Worm (Caenorhabditis elegans) whole organism, L4 larva: ENCODE data around the gene srd-13.

Source experiments
- D1046.2 ChIP-seq: fragments of 200-800 bp; sonication (Bioruptor generic); IDR thresholded peaks from 2 replicates; pipeline ENCODE4 v1.3.6; 2022; ENCODE audit warnings: missing genetic modification characterization, missing compliant biosample characterization
- F10B5.3 ChIP-seq: sonication (generic microtip); optimal IDR thresholded peaks from 2 replicates; lab custom pipeline; 2016; ENCODE audit warnings: mild to moderate bottlenecking, missing genetic modification characterization, missing compliant biosample characterization
- F37D6.2 ChIP-seq: sonication (generic microtip); optimal IDR thresholded peaks from 2 replicates; lab custom pipeline; 2016; ENCODE audit warnings: mild to moderate bottlenecking, missing genetic modification characterization, missing compliant biosample characterization
- F49E8.2 ChIP-seq: sonication (generic microtip); optimal IDR thresholded peaks from 2 replicates; lab custom pipeline; 2016; ENCODE audit warnings: missing compliant biosample characterization, mild to moderate bottlenecking, missing genetic modification characterization, borderline replicate concordance
- R02D3.7 ChIP-seq: fragments of 150-350 bp; sonication (generic microtip); optimal IDR thresholded peaks from 3 replicates; lab custom pipeline; 2014; ENCODE audit warnings: missing biosample characterization, missing genetic modification characterization
- T26A8.4 ChIP-seq: fragments of 200-800 bp; sonication (Bioruptor generic); IDR thresholded peaks from 2 replicates; pipeline ENCODE4 v1.3.6; 2022; ENCODE audit warnings: missing genetic modification characterization, missing compliant biosample characterization
- Y105C5A.15 ChIP-seq: fragments of 200-800 bp; sonication (Bioruptor generic); IDR thresholded peaks from 2 replicates; pipeline ENCODE4 v1.3.6; 2022; ENCODE audit warnings: missing genetic modification characterization, missing compliant biosample characterization
- Y5F2A.4 ChIP-seq: fragments of 200-800 bp; sonication (Bioruptor generic); optimal IDR thresholded peaks from 2 replicates; lab custom pipeline; 2018; ENCODE audit warnings: mild to moderate bottlenecking, missing genetic modification characterization, missing compliant biosample characterization
- Y75B8A.6 ChIP-seq: fragments of 200-800 bp; sonication (Bioruptor generic); IDR thresholded peaks from 2 replicates; pipeline ENCODE4 v1.3.6; 2022; ENCODE audit warnings: missing genetic modification reagents, missing genetic modification characterization, missing compliant biosample characterization
- aly-2 ChIP-seq: sonication (generic microtip); optimal IDR thresholded peaks from 2 replicates; lab custom pipeline; 2018; ENCODE audit warnings: missing biosample characterization, missing genetic modification characterization
- ama-1 ChIP-seq: fragments of 150-350 bp; optimal IDR thresholded peaks from 2 replicates; lab custom pipeline; 2014; ENCODE audit warnings: inconsistent platforms, mixed read lengths
- arid-1 ChIP-seq: fragments of 200-800 bp; sonication (Bioruptor generic); conservative IDR thresholded peaks from 2 replicates; pipeline ENCODE4 v1.3.6; 2022; ENCODE audit warnings: missing genetic modification reagents, missing genetic modification characterization, missing compliant biosample characterization
- attf-4 ChIP-seq: sonication (generic microtip); optimal IDR thresholded peaks from 3 replicates; lab custom pipeline; 2017; ENCODE audit warnings: missing biosample characterization, missing genetic modification characterization
- ceh-32 ChIP-seq: sonication (generic microtip); optimal IDR thresholded peaks from 2 replicates; lab custom pipeline; 2016; ENCODE audit warnings: mild to moderate bottlenecking, missing genetic modification characterization, missing compliant biosample characterization; ENCODE audit not compliant: poor library complexity
- ceh-82 ChIP-seq: sonication (generic microtip); optimal IDR thresholded peaks from 2 replicates; lab custom pipeline; 2017; ENCODE audit warnings: missing biosample characterization, missing genetic modification characterization
- ces-1 ChIP-seq: fragments of 150-350 bp; sonication (generic microtip); optimal IDR thresholded peaks from 4 replicates; lab custom pipeline; 2014; ENCODE audit warnings: missing biosample characterization, missing genetic modification reagents, missing genetic modification characterization
- daf-8 ChIP-seq: fragments of 200-800 bp; sonication (Bioruptor generic); IDR thresholded peaks from 2 replicates; pipeline ENCODE4 v1.3.6; 2022; ENCODE audit warnings: missing genetic modification characterization, missing compliant biosample characterization
- dmd-6 ChIP-seq: fragments of 200-800 bp; sonication (Bioruptor generic); IDR thresholded peaks from 2 replicates; pipeline ENCODE4 v1.3.6; 2022; ENCODE audit warnings: missing genetic modification reagents, missing genetic modification characterization, missing compliant biosample characterization
- duxl-1 ChIP-seq: sonication (generic microtip); optimal IDR thresholded peaks from 2 replicates; lab custom pipeline; 2016; ENCODE audit warnings: mild to moderate bottlenecking, missing genetic modification characterization, moderate library complexity, missing compliant biosample characterization; ENCODE audit not compliant: poor library complexity
- dve-1 ChIP-seq: sonication (generic microtip); optimal IDR thresholded peaks from 2 replicates; lab custom pipeline; 2017; ENCODE audit warnings: antibody characterized with exemption, mild to moderate bottlenecking, missing genetic modification characterization, missing compliant biosample characterization; ENCODE audit not compliant: insufficient read depth
- egl-27 ChIP-seq: sonication (generic microtip); optimal IDR thresholded peaks from 3 replicates; lab custom pipeline; 2017; ENCODE audit warnings: missing biosample characterization, missing genetic modification reagents, missing genetic modification characterization
- hlh-11 ChIP-seq: fragments of 200-800 bp; sonication (Bioruptor generic); optimal IDR thresholded peaks from 2 replicates; lab custom pipeline; 2018; ENCODE audit warnings: mild to moderate bottlenecking, missing genetic modification characterization, missing compliant biosample characterization
- hmg-1.1 ChIP-seq: fragments of 200-800 bp; sonication (Bioruptor generic); IDR thresholded peaks from 2 replicates; pipeline ENCODE4 v1.3.6; 2022; ENCODE audit warnings: missing genetic modification reagents, missing genetic modification characterization, missing compliant biosample characterization
- lin-1 ChIP-seq: fragments of 200-800 bp; sonication (Bioruptor generic); IDR thresholded peaks from 2 replicates; pipeline ENCODE4 v1.3.6; 2022; ENCODE audit warnings: missing genetic modification reagents, missing genetic modification characterization, missing compliant biosample characterization
- lin-13 ChIP-seq: fragments of 150-350 bp; optimal IDR thresholded peaks from 2 replicates; lab custom pipeline; 2014; ENCODE audit warnings: missing biosample characterization, missing genetic modification reagents, missing genetic modification characterization
- lin-15B ChIP-seq: fragments of 150-350 bp; sonication (generic microtip); optimal IDR thresholded peaks from 3 replicates; lab custom pipeline; 2014; ENCODE audit warnings: missing biosample characterization, missing genetic modification characterization
- lin-29 ChIP-seq: fragments of 200-800 bp; sonication (Bioruptor generic); IDR thresholded peaks from 2 replicates; pipeline ENCODE4 v1.3.6; 2022; ENCODE audit warnings: missing genetic modification reagents, missing genetic modification characterization, missing compliant biosample characterization
- lin-38 ChIP-seq: fragments of 200-800 bp; sonication (Bioruptor generic); IDR thresholded peaks from 2 replicates; pipeline ENCODE4 v1.3.6; 2022; ENCODE audit warnings: missing genetic modification reagents, missing genetic modification characterization, missing compliant biosample characterization
- lsy-2 ChIP-seq, 2 experiments: fragments of 150-350 bp in 1 of 2; sonication (generic microtip) in 1 of 2; optimal IDR thresholded peaks; 2 replicates each; lab custom pipeline; 2014 to 2017; ENCODE audit warnings: missing biosample characterization in 2 of 2, missing genetic modification characterization in 2 of 2
- mdl-1 ChIP-seq, 2 experiments: fragments of 150-350 bp in 1 of 2; sonication (generic microtip) in 1 of 2; optimal IDR thresholded peaks; 2 replicates each; lab custom pipeline; 2014 to 2017; ENCODE audit warnings: missing biosample characterization in 2 of 2, missing genetic modification characterization in 2 of 2
- mep-1 ChIP-seq: fragments of 150-350 bp; sonication (generic microtip); optimal IDR thresholded peaks from 3 replicates; lab custom pipeline; 2014; ENCODE audit warnings: missing biosample characterization, missing genetic modification characterization
- mxl-2 ChIP-seq: fragments of 200-800 bp; sonication (Bioruptor generic); conservative IDR thresholded peaks from 2 replicates; pipeline ENCODE4 v1.3.6; 2022; ENCODE audit warnings: missing genetic modification reagents, missing genetic modification characterization, missing compliant biosample characterization
- nhr-102 ChIP-seq: sonication (generic microtip); optimal IDR thresholded peaks from 2 replicates; lab custom pipeline; 2016; ENCODE audit warnings: mild to moderate bottlenecking, missing genetic modification characterization, moderate library complexity, missing compliant biosample characterization
- nhr-11 ChIP-seq: fragments of 150-350 bp; optimal IDR thresholded peaks from 2 replicates; lab custom pipeline; 2014; ENCODE audit warnings: missing biosample characterization, missing genetic modification characterization
- nhr-111 ChIP-seq: fragments of 200-800 bp; sonication (Bioruptor generic); optimal IDR thresholded peaks from 2 replicates; lab custom pipeline; 2018; ENCODE audit warnings: mild to moderate bottlenecking, missing genetic modification characterization, missing compliant biosample characterization
- nhr-28 ChIP-seq: fragments of 150-350 bp; optimal IDR thresholded peaks from 2 replicates; lab custom pipeline; 2014; ENCODE audit warnings: missing biosample characterization, missing genetic modification characterization
- nhr-41 ChIP-seq: fragments of 200-800 bp; sonication (Bioruptor generic); IDR thresholded peaks from 2 replicates; pipeline ENCODE4 v1.3.6; 2022; ENCODE audit warnings: missing genetic modification reagents, missing genetic modification characterization, missing compliant biosample characterization
- nhr-42 ChIP-seq: fragments of 200-800 bp; sonication (Bioruptor generic); IDR thresholded peaks from 2 replicates; pipeline ENCODE4 v1.3.6; 2022; ENCODE audit warnings: missing genetic modification characterization, missing compliant biosample characterization
- nhr-76 ChIP-seq: fragments of 150-350 bp; optimal IDR thresholded peaks from 2 replicates; lab custom pipeline; 2014; ENCODE audit warnings: missing biosample characterization, missing genetic modification characterization
- php-3 ChIP-seq: fragments of 200-800 bp; sonication (Bioruptor generic); IDR thresholded peaks from 2 replicates; pipeline ENCODE4 v1.3.6; 2022; ENCODE audit warnings: missing genetic modification reagents, missing genetic modification characterization, missing compliant biosample characterization
- pqm-1 ChIP-seq: sonication (generic microtip); optimal IDR thresholded peaks from 2 replicates; lab custom pipeline; 2017; ENCODE audit warnings: missing biosample characterization, missing genetic modification characterization
- rbr-2 ChIP-seq: sonication (generic microtip); optimal IDR thresholded peaks from 2 replicates; lab custom pipeline; 2016; ENCODE audit warnings: missing genotype, missing genetic modification characterization, missing compliant biosample characterization
- saeg-2 ChIP-seq: fragments of 200-800 bp; sonication (Bioruptor generic); IDR thresholded peaks from 2 replicates; pipeline ENCODE4 v1.3.6; 2022; ENCODE audit warnings: missing genetic modification reagents, missing genetic modification characterization, missing compliant biosample characterization
- set-16 ChIP-seq: fragments of 200-800 bp; sonication (Bioruptor generic); IDR thresholded peaks from 2 replicates; pipeline ENCODE4 v1.3.6; 2022; ENCODE audit warnings: missing genetic modification reagents, missing genetic modification characterization, missing compliant biosample characterization
- skn-1 ChIP-seq: fragments of 150-350 bp; optimal IDR thresholded peaks from 2 replicates; lab custom pipeline; 2014; ENCODE audit warnings: missing biosample characterization, missing genetic modification characterization
- spr-1 ChIP-seq: sonication (generic microtip); optimal IDR thresholded peaks from 2 replicates; lab custom pipeline; 2016; ENCODE audit warnings: mild to moderate bottlenecking, missing genetic modification characterization, missing compliant biosample characterization
- unc-130 ChIP-seq: sonication (generic microtip); optimal IDR thresholded peaks from 2 replicates; lab custom pipeline; 2016; ENCODE audit warnings: missing genetic modification reagents, missing genetic modification characterization, missing compliant biosample characterization
- unc-39 ChIP-seq: sonication (generic microtip); optimal IDR thresholded peaks from 2 replicates; lab custom pipeline; 2017; ENCODE audit warnings: missing biosample characterization, missing genetic modification characterization
- unc-62 ChIP-seq, 3 experiments: fragments of 150-350 bp in 1 of 3; sonication (generic microtip); optimal IDR thresholded peaks in 2 of 3; peaks in 1 of 3; 1 replicate in 1 of 3; 2 replicates in 2 of 3; lab custom pipeline; 2014 to 2017; ENCODE audit warnings: missing biosample characterization in 3 of 3, missing genetic modification characterization in 3 of 3, missing genetic modification reagents in 3 of 3, missing genotype in 1 of 3
- zfp-2 ChIP-seq: sonication (generic microtip); optimal IDR thresholded peaks from 2 replicates; lab custom pipeline; 2016; ENCODE audit warnings: mild to moderate bottlenecking, missing genetic modification characterization, missing compliant biosample characterization
- zip-2 ChIP-seq: fragments of 150-350 bp; optimal IDR thresholded peaks from 2 replicates; lab custom pipeline; 2014; ENCODE audit warnings: missing biosample characterization, missing genetic modification characterization

The srd-13 gene

ce11 chrIV:5591134-5591533, 44.3 kb downstream of the srd-13 start:
- no peak for TF ChIP-seq R02D3.7 (tag; lab: Kevin White, UChicago)
- TF ChIP-seq lin-38 (GFP tag; lab: Robert Waterston, UW) = no peak
- TF ChIP-seq arid-1 (GFP tag; lab: Robert Waterston, UW) = 0 out of 2 replicates have a peak, but pooled peaks have one; percentile 38
- TF ChIP-seq spr-1 (tag; lab: Kevin White, UChicago) = no peak
- TF ChIP-seq egl-27 (tag; lab: Kevin White, UChicago) = no peak
- no peak for TF ChIP-seq F10B5.3
- TF ChIP-seq nhr-42 (GFP tag; lab: Robert Waterston, UW) = no peak
- no peak for TF ChIP-seq zfp-2 (tag; lab: Kevin White, UChicago)
- peak; percentile 48; the same call in 1 of the 2 replicates for TF ChIP-seq hmg-1.1 (GFP tag; lab: Robert Waterston, UW)
- no peak for TF ChIP-seq Y105C5A.15 (GFP tag; lab: Robert Waterston, UW)
- no peak for TF ChIP-seq unc-130
- TF ChIP-seq dmd-6 = peak; percentile 99
- TF ChIP-seq nhr-102 (tag; lab: Kevin White, UChicago) = peak; percentile 77
- no peak for TF ChIP-seq rbr-2 (tag; lab: Kevin White, UChicago)
- peak; percentile 43 to 100 for TF ChIP-seq unc-62 (GFP tag; optimal IDR thresholded peaks at IDR 0.05 in 1 of 2; lab: Kevin White, UChicago)
- no peak for TF ChIP-seq unc-62 (tag; optimal IDR thresholded peaks at IDR 0.05; lab: Kevin White, UChicago)
- TF ChIP-seq hlh-11 (tag; lab: Kevin White, UChicago) = peak; percentile 98
- no peak for TF ChIP-seq ceh-32 (tag; lab: Kevin White, UChicago)
- TF ChIP-seq zip-2 (tag; lab: Kevin White, UChicago) = no peak
- peak; percentile 94 for TF ChIP-seq nhr-28 (tag; lab: Kevin White, UChicago)
- 0 out of 2 replicates have a peak, but pooled peaks have one; percentile 46 for TF ChIP-seq T26A8.4 (GFP tag; lab: Robert Waterston, UW)
- no peak for TF ChIP-seq D1046.2 (GFP tag; lab: Robert Waterston, UW)
- TF ChIP-seq mdl-1 (tag; optimal IDR thresholded peaks at IDR 0.05; lab: Kevin White, UChicago) = peak in 1 of 2 experiments; percentile 95
- TF ChIP-seq lin-15B (tag; lab: Kevin White, UChicago) = no peak
- TF ChIP-seq skn-1 (tag; lab: Kevin White, UChicago) = no peak
- peak in 1 of 2 experiments; percentile 84 for TF ChIP-seq lsy-2 (tag; optimal IDR thresholded peaks at IDR 0.05; lab: Kevin White, UChicago)
- TF ChIP-seq F37D6.2 (tag; lab: Kevin White, UChicago) = no peak
- TF ChIP-seq unc-39 (tag; lab: Kevin White, UChicago) = no peak
- peak; percentile 64; the same call in 1 of the 2 replicates for TF ChIP-seq mxl-2
- TF ChIP-seq dve-1 (tag; lab: Kevin White, UChicago) = peak; percentile 99
- TF ChIP-seq ceh-82 (tag; lab: Kevin White, UChicago) = no peak
- no peak for TF ChIP-seq ces-1 (GFP tag; lab: Kevin White, UChicago)
- no peak for TF ChIP-seq attf-4 (tag; lab: Kevin White, UChicago)
- TF ChIP-seq lin-1 (GFP tag; lab: Robert Waterston, UW) = peak; percentile 92
- no peak for TF ChIP-seq duxl-1 (tag; lab: Kevin White, UChicago)
- no peak for TF ChIP-seq Y75B8A.6 (GFP tag; lab: Robert Waterston, UW)
- TF ChIP-seq F49E8.2 (tag; lab: Kevin White, UChicago) = no peak
- TF ChIP-seq lin-13 (GFP tag; lab: Kevin White, UChicago) = peak; percentile 48
- TF ChIP-seq nhr-76 (tag; lab: Kevin White, UChicago) = peak; percentile 61
- peak; percentile 75 for TF ChIP-seq pqm-1 (tag; lab: Kevin White, UChicago)
- no peak for TF ChIP-seq nhr-111
- TF ChIP-seq nhr-41 = no peak
- no peak for TF ChIP-seq Y5F2A.4
- no peak for TF ChIP-seq daf-8 (GFP tag; lab: Robert Waterston, UW)
- TF ChIP-seq lin-29 = no peak
- TF ChIP-seq mep-1 (tag; lab: Kevin White, UChicago) = peak; percentile 79
- peak; percentile 64; the same call in 1 of the 2 replicates for TF ChIP-seq php-3
- TF ChIP-seq aly-2 (tag; lab: Kevin White, UChicago) = no peak
- 0 out of 2 replicates have a peak, but pooled peaks have one; percentile 9 for TF ChIP-seq set-16
- TF ChIP-seq nhr-11 (tag; lab: Kevin White, UChicago) = peak; percentile 85
- peak; percentile 69; the same call in 1 of the 2 replicates for TF ChIP-seq saeg-2 (GFP tag; lab: Robert Waterston, UW)
- TF ChIP-seq ama-1 (lab: Kevin White, UChicago) = peak; percentile 36
